Fruit fly (Drosophila melanogaster) whole organism, prepupa: ENCODE data around the gene Acbp3.
A peak's percentile ranks its signal among the peaks of the same experiment; 100 is the strongest.

Experiments
- Blimp-1 ChIP-seq: fragments of 200-800 bp; sonication (Bioruptor generic); optimal IDR thresholded peaks from 3 replicates; lab custom pipeline; 2017; ENCODE audit warnings: missing biosample characterization, missing genetic modification characterization, mild to moderate bottlenecking, moderate library complexity, missing genetic modification reagents
- CG10631 ChIP-seq: fragments of 200-800 bp; sonication (Bioruptor generic); optimal IDR thresholded peaks from 2 replicates; lab custom pipeline; 2016; ENCODE audit warnings: missing biosample characterization, missing genetic modification characterization
- CG10669 ChIP-seq: fragments of 200-800 bp; sonication (Bioruptor generic); optimal IDR thresholded peaks from 3 replicates; lab custom pipeline; 2018; ENCODE audit warnings: missing biosample characterization, mild to moderate bottlenecking, missing genetic modification characterization, moderate library complexity
- CG11762 ChIP-seq: fragments of 200-800 bp; sonication (Bioruptor generic); optimal IDR thresholded peaks from 3 replicates; lab custom pipeline; 2016; ENCODE audit warnings: missing biosample characterization, missing genetic modification characterization; ENCODE audit not compliant: insufficient read depth
- CG11902 ChIP-seq: fragments of 200-800 bp; sonication (Bioruptor generic); optimal IDR thresholded peaks from 3 replicates; lab custom pipeline; 2016; ENCODE audit warnings: missing biosample characterization, missing genetic modification characterization
- CG15336 ChIP-seq: fragments of 200-800 bp; sonication (Bioruptor generic); IDR thresholded peaks from 2 replicates; pipeline ENCODE4 v1.3.6; 2022; ENCODE audit warnings: missing biosample characterization, missing genetic modification characterization
- CG1621 ChIP-seq: fragments of 200-800 bp; sonication (Bioruptor generic); optimal IDR thresholded peaks from 3 replicates; lab custom pipeline; 2018; ENCODE audit warnings: missing biosample characterization, mild to moderate bottlenecking, missing genetic modification characterization
- CG16779 ChIP-seq: fragments of 200-800 bp; sonication (Bioruptor generic); optimal IDR thresholded peaks from 3 replicates; lab custom pipeline; 2017; ENCODE audit warnings: missing biosample characterization, mild to moderate bottlenecking, missing genetic modification characterization
- CG3032 ChIP-seq: fragments of 200-800 bp; optimal IDR thresholded peaks from 2 replicates; lab custom pipeline; 2019; ENCODE audit warnings: missing biosample characterization, mild to moderate bottlenecking, missing genetic modification characterization, moderate library complexity
- CG32006 ChIP-seq: fragments of 200-800 bp; sonication (Bioruptor generic); optimal IDR thresholded peaks from 3 replicates; lab custom pipeline; 2017; ENCODE audit warnings: missing biosample characterization, mild to moderate bottlenecking, missing genetic modification characterization
- CG34406 ChIP-seq: fragments of 200-800 bp; sonication (Bioruptor generic); optimal IDR thresholded peaks from 3 replicates; lab custom pipeline; 2016; ENCODE audit warnings: missing biosample characterization, missing genetic modification characterization
- CG3919 ChIP-seq: fragments of 200-800 bp; sonication (Bioruptor generic); optimal IDR thresholded peaks from 3 replicates; lab custom pipeline; 2016; ENCODE audit warnings: missing biosample characterization, missing genetic modification characterization
- CG6163 ChIP-seq: fragments of 200-800 bp; sonication (Bioruptor generic); IDR thresholded peaks from 3 replicates; pipeline ENCODE4 v1.3.6; 2022; ENCODE audit warnings: missing biosample characterization, missing genetic modification characterization
- CG6276 ChIP-seq: fragments of 200-800 bp; sonication (Bioruptor generic); optimal IDR thresholded peaks from 2 replicates; lab custom pipeline; 2017; ENCODE audit warnings: missing biosample characterization, mild to moderate bottlenecking, missing genetic modification characterization
- CG6792 ChIP-seq: fragments of 200-800 bp; sonication (Bioruptor generic); optimal IDR thresholded peaks from 3 replicates; lab custom pipeline; 2016; ENCODE audit warnings: missing biosample characterization, missing genetic modification characterization
- CG7368 ChIP-seq: fragments of 200-800 bp; sonication (Bioruptor generic); optimal IDR thresholded peaks from 3 replicates; lab custom pipeline; 2016; ENCODE audit warnings: missing biosample characterization, missing genetic modification characterization
- CG8119 ChIP-seq: fragments of 200-800 bp; sonication (Bioruptor generic); IDR thresholded peaks from 3 replicates; pipeline ENCODE4 v1.3.6; 2022; ENCODE audit warnings: missing biosample characterization, missing genetic modification characterization
- CG8319 ChIP-seq: fragments of 200-800 bp; sonication (Bioruptor generic); optimal IDR thresholded peaks from 3 replicates; lab custom pipeline; 2016; ENCODE audit warnings: missing biosample characterization, missing genetic modification characterization
- CG8632 ChIP-seq: fragments of 200-800 bp; sonication (Bioruptor generic); optimal IDR thresholded peaks from 3 replicates; lab custom pipeline; 2016; ENCODE audit warnings: missing biosample characterization, missing genetic modification characterization
- CG9139 ChIP-seq: fragments of 200-800 bp; sonication (Bioruptor generic); optimal IDR thresholded peaks from 3 replicates; lab custom pipeline; 2017; ENCODE audit warnings: missing biosample characterization, mild to moderate bottlenecking, missing genetic modification characterization
- Eip75B ChIP-seq: fragments of 200-800 bp; sonication (Bioruptor generic); optimal IDR thresholded peaks from 3 replicates; lab custom pipeline; 2016; ENCODE audit warnings: missing biosample characterization, missing genetic modification characterization
- Eip93F ChIP-seq: fragments of 200-800 bp; sonication (Bioruptor generic); optimal IDR thresholded peaks from 2 replicates; lab custom pipeline; 2016; ENCODE audit warnings: missing biosample characterization, mild to moderate bottlenecking, missing genetic modification characterization
- Ets96B ChIP-seq: fragments of 200-800 bp; optimal IDR thresholded peaks from 2 replicates; lab custom pipeline; 2019; ENCODE audit warnings: missing biosample characterization, mild to moderate bottlenecking, missing genetic modification characterization, moderate library complexity
- Gug ChIP-seq: fragments of 200-800 bp; sonication (Bioruptor generic); IDR thresholded peaks from 2 replicates; pipeline ENCODE4 v1.3.6; 2022; ENCODE audit warnings: missing biosample characterization, missing genetic modification characterization
- Hr38 ChIP-seq: sonication (Bioruptor generic); optimal IDR thresholded peaks from 2 replicates; lab custom pipeline; 2016; ENCODE audit warnings: missing biosample characterization, missing genetic modification characterization
- Hr39 ChIP-seq: fragments of 200-800 bp; sonication (Bioruptor generic); optimal IDR thresholded peaks from 2 replicates; lab custom pipeline; 2016; ENCODE audit warnings: missing biosample characterization, missing genetic modification characterization
- Hr4 ChIP-seq: fragments of 200-800 bp; sonication (Bioruptor generic); optimal IDR thresholded peaks from 3 replicates; lab custom pipeline; 2016; ENCODE audit warnings: missing biosample characterization, missing genetic modification characterization
- Lpt ChIP-seq: fragments of 200-800 bp; sonication (Bioruptor generic); optimal IDR thresholded peaks from 3 replicates; lab custom pipeline; 2016; ENCODE audit warnings: missing biosample characterization, missing genetic modification characterization
- Met ChIP-seq: fragments of 200-800 bp; sonication (Bioruptor generic); optimal IDR thresholded peaks from 3 replicates; lab custom pipeline; 2016; ENCODE audit warnings: missing biosample characterization, missing genetic modification characterization
- OdsH ChIP-seq: fragments of 200-800 bp; sonication (Bioruptor generic); optimal IDR thresholded peaks from 3 replicates; lab custom pipeline; 2016; ENCODE audit warnings: missing biosample characterization, missing genetic modification characterization
- Smox ChIP-seq: fragments of 200-800 bp; sonication (Bioruptor generic); optimal IDR thresholded peaks from 3 replicates; lab custom pipeline; 2016; ENCODE audit warnings: missing biosample characterization, missing genetic modification characterization
- Sox14 ChIP-seq: fragments of 200-800 bp; sonication (Bioruptor generic); optimal IDR thresholded peaks from 3 replicates; lab custom pipeline; 2016; ENCODE audit warnings: missing biosample characterization, missing genetic modification characterization
- Sox15 ChIP-seq: fragments of 200-800 bp; sonication (Bioruptor generic); optimal IDR thresholded peaks from 3 replicates; lab custom pipeline; 2016; ENCODE audit warnings: missing biosample characterization, missing genetic modification characterization
- achi ChIP-seq: fragments of 200-800 bp; sonication (Bioruptor generic); optimal IDR thresholded peaks from 3 replicates; lab custom pipeline; 2016; ENCODE audit warnings: missing biosample characterization, missing genetic modification characterization
- acj6 ChIP-seq: fragments of 200-800 bp; sonication (Bioruptor generic); optimal IDR thresholded peaks from 3 replicates; lab custom pipeline; 2016; ENCODE audit warnings: missing biosample characterization, missing genetic modification characterization
- cyc ChIP-seq: fragments of 200-800 bp; sonication (Bioruptor generic); optimal IDR thresholded peaks from 3 replicates; lab custom pipeline; 2016; ENCODE audit warnings: missing biosample characterization, missing genetic modification characterization
- dac ChIP-seq: fragments of 200-800 bp; sonication (Bioruptor generic); optimal IDR thresholded peaks from 2 replicates; lab custom pipeline; 2017; ENCODE audit warnings: missing biosample characterization, mild to moderate bottlenecking, missing genetic modification characterization
- eg ChIP-seq: fragments of 200-800 bp; sonication (Bioruptor generic); IDR thresholded peaks from 3 replicates; pipeline ENCODE4 v1.3.6; 2022; ENCODE audit warnings: missing biosample characterization, missing genetic modification characterization
- fd85E ChIP-seq: fragments of 200-800 bp; sonication (Bioruptor generic); optimal IDR thresholded peaks from 3 replicates; lab custom pipeline; 2016; ENCODE audit warnings: missing biosample characterization, missing genetic modification characterization
- lz ChIP-seq: fragments of 200-800 bp; sonication (Bioruptor generic); optimal IDR thresholded peaks from 3 replicates; lab custom pipeline; 2016; ENCODE audit warnings: missing biosample characterization, missing genetic modification characterization
- net ChIP-seq: fragments of 200-800 bp; sonication (Bioruptor generic); optimal IDR thresholded peaks from 3 replicates; lab custom pipeline; 2016; ENCODE audit warnings: missing biosample characterization, missing genetic modification characterization
- salr ChIP-seq, 2 experiments: fragments of 200-800 bp; sonication (Bioruptor generic); optimal IDR thresholded peaks; 3 replicates each; lab custom pipeline; 2016 to 2018; ENCODE audit warnings: missing biosample characterization in 2 of 2, missing genetic modification characterization in 2 of 2, mild to moderate bottlenecking in 1 of 2
- spab ChIP-seq: fragments of 200-800 bp; sonication (Bioruptor generic); optimal IDR thresholded peaks from 2 replicates; lab custom pipeline; 2017; ENCODE audit warnings: missing biosample characterization, mild to moderate bottlenecking, missing genetic modification characterization, missing genetic modification reagents
- ss ChIP-seq, 2 experiments: fragments of 200-800 bp; sonication (Bioruptor generic); optimal IDR thresholded peaks; 2 replicates in 1 of 2; 3 replicates in 1 of 2; lab custom pipeline; 2017 to 2018; ENCODE audit warnings: mild to moderate bottlenecking in 2 of 2, missing biosample characterization in 2 of 2, missing genetic modification characterization in 2 of 2, moderate library complexity in 1 of 2
- vri ChIP-seq: fragments of 200-800 bp; sonication (Bioruptor generic); optimal IDR thresholded peaks from 3 replicates; lab custom pipeline; 2016; ENCODE audit warnings: missing biosample characterization, mild to moderate bottlenecking, missing genetic modification characterization

Acbp3 gene

DNA sequence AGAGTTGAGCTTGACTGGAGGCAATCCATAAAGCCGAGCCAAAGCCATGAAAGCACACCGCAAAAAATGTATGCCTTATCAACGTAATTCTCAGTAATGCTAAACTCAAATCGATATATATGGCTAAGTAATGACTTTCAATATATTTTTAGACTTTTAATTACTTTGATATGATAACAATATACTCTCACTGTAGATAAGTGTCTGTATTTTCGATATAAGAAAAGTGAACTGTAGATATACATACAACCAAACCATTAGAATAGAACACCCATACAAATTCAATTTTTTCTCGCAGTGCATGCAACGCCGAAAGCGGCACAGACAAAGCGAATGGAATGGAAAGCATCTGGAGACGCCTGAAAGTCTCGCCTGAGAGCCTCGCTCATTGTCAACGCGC lies 23.0 kb downstream of the Acbp3 start (continued):
- TF ChIP-seq Blimp-1 (GFP tag; lab: Kevin White, UChicago) (peak; percentile 10), Lpt (GFP tag; lab: Kevin White, UChicago) (peak; percentile 44), CG32006 (GFP tag; lab: Kevin White, UChicago) (peak; percentile 88), Sox14 (peak; percentile 71), CG6163 (peak; percentile 62; the same call in 1 of the 3 replicates), CG10631 (peak; percentile 73), eg (GFP tag; lab: Robert Waterston, UW) (peak; percentile 49; the same call in 1 of the 3 replicates), Hr39 (peak; percentile 59), spab (peak; percentile 76), salr (GFP tag; optimal IDR thresholded peaks at IDR 0.05; lab: Kevin White, UChicago) (peak; percentile 57 to 65), Ets96B (tag; lab: Kevin White, UChicago) (peak; percentile 77), net (GFP tag; lab: Kevin White, UChicago) (peak; percentile 73), Gug (GFP tag; lab: Robert Waterston, UW) (peak; percentile 60), CG8319 (GFP tag; lab: Kevin White, UChicago) (peak; percentile 24), Sox15 (peak; percentile 48), CG9139 (peak; percentile 36), CG16779 (tag; lab: Kevin White, UChicago) (peak; percentile 39), acj6 (GFP tag; lab: Kevin White, UChicago) (peak; percentile 79), ss (GFP tag; optimal IDR thresholded peaks at IDR 0.05; lab: Kevin White, UChicago) (peak; percentile 44 to 74), CG15336 (GFP tag; lab: Robert Waterston, UW) (peak; percentile 82), CG1621 (tag; lab: Kevin White, UChicago) (peak; percentile 57), Met (GFP tag; lab: Kevin White, UChicago) (peak; percentile 74), Hr38 (GFP tag; lab: Kevin White, UChicago) (no peak), CG6276 (peak; percentile 65), CG8119 (GFP tag; lab: Robert Waterston, UW) (peak; percentile 81), achi (GFP tag; lab: Kevin White, UChicago) (peak; percentile 74)

DNA sequence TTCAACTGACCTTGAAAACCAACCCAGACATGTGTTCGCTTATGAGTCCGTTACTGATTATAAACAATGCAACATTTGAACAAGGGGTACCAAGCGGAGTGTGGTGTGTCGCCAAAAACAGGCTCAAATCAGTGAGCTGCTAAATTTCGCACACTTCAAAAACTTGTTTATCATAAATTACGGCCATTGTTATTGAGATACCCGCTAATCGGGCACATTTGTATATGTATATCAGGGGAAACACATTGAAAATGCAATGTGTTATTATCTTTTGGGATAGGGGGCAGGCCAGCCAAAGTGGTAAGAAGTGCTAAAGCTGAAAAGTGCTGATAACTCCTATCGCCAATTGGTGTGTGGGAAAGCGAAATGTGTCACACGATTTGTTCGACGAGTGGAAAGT lies 23.6 kb downstream of the Acbp3 start:
- TF ChIP-seq Hr4 (no peak), vri (GFP tag; lab: Kevin White, UChicago) (peak; percentile 41), Met (GFP tag; lab: Kevin White, UChicago) (no peak)

DNA sequence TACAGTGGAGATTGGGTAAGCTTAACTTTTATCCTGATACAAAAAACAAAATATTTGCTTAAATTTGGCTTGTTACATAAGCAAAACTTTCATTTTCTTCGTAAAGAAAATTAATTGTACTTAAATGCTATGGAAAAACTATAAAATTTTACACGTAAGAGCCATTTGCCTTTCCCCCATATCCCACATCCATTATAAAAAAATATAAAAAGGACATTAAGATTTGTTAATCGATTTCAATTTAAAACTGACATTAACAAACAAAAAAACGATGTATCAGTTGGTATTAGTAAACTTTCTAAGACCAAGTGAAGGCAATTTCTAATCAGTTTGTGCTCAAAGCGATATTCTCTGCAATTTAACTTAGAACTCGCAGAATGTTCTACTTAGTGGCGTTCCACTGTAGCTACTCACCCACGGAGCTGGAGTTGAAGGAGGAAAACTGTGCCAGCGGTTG lies 24.9 kb downstream of the Acbp3 start:
- TF ChIP-seq CG1621 (tag; lab: Kevin White, UChicago) = no peak
- peak; percentile 74 for TF ChIP-seq Smox (GFP tag; lab: Kevin White, UChicago)
- TF ChIP-seq acj6 (GFP tag; lab: Kevin White, UChicago) = peak; percentile 71
- peak; percentile 60 for TF ChIP-seq CG3032 (tag; lab: Kevin White, UChicago)
- no peak for TF ChIP-seq Eip93F (GFP tag; lab: Kevin White, UChicago)
- TF ChIP-seq CG3919 (GFP tag; lab: Kevin White, UChicago) = peak; percentile 57
- peak; percentile 50 for TF ChIP-seq CG34406
- peak; percentile 63 for TF ChIP-seq spab
- peak; percentile 64 for TF ChIP-seq CG11762 (GFP tag; lab: Kevin White, UChicago)
- peak; percentile 27 for TF ChIP-seq Blimp-1 (GFP tag; lab: Kevin White, UChicago)
- TF ChIP-seq Eip75B (GFP tag; lab: Kevin White, UChicago) = peak; percentile 74
- TF ChIP-seq fd85E (GFP tag; lab: Kevin White, UChicago) = no peak
- peak; percentile 58 for TF ChIP-seq cyc
- peak; percentile 67 for TF ChIP-seq lz (GFP tag; lab: Kevin White, UChicago)
- peak; percentile 35 for TF ChIP-seq Sox15
- TF ChIP-seq Lpt (GFP tag; lab: Kevin White, UChicago) = peak; percentile 64
- TF ChIP-seq CG6163 = 0 out of 3 replicates have a peak, but pooled peaks have one; percentile 20
- TF ChIP-seq Sox14 = peak; percentile 68
- peak; percentile 74 for TF ChIP-seq OdsH (GFP tag; lab: Kevin White, UChicago)
- peak; percentile 74 for TF ChIP-seq Met (GFP tag; lab: Kevin White, UChicago)
- TF ChIP-seq ss (GFP tag; optimal IDR thresholded peaks at IDR 0.05; lab: Kevin White, UChicago) = peak; percentile 48 to 54
- peak; percentile 68 for TF ChIP-seq CG6792 (GFP tag; lab: Kevin White, UChicago)
- peak; percentile 55 for TF ChIP-seq CG10669 (GFP tag; lab: Kevin White, UChicago)
- TF ChIP-seq dac (GFP tag; lab: Kevin White, UChicago) = peak; percentile 61
- TF ChIP-seq eg (GFP tag; lab: Robert Waterston, UW) = no peak; the same call in 2 of the 3 replicates
- TF ChIP-seq CG10631 = peak; percentile 62
- TF ChIP-seq CG7368 (GFP tag; lab: Kevin White, UChicago) = peak; percentile 22
- TF ChIP-seq net (GFP tag; lab: Kevin White, UChicago) = peak; percentile 74
- TF ChIP-seq CG8632 (GFP tag; lab: Kevin White, UChicago) = peak; percentile 57
- TF ChIP-seq CG15336 (GFP tag; lab: Robert Waterston, UW) = peak; percentile 39; the same call in 1 of the 2 replicates
- TF ChIP-seq salr (GFP tag; optimal IDR thresholded peaks at IDR 0.05; lab: Kevin White, UChicago) = peak in 1 of 2 experiments; percentile 85
- peak; percentile 18 for TF ChIP-seq CG8319 (GFP tag; lab: Kevin White, UChicago)
- TF ChIP-seq CG11902 (GFP tag; lab: Kevin White, UChicago) = peak; percentile 52
